Fruit fly (Drosophila melanogaster) whole organism, wandering third instar larva: ENCODE data around the gene Nhe2.

ENCODE experiments used
- CG32264 ChIP-seq: fragments of 200-800 bp; sonication (Bioruptor generic); optimal IDR thresholded peaks from 2 replicates; lab custom pipeline; 2016; ENCODE audit warnings: missing biosample characterization, missing genetic modification characterization
- CG9705 ChIP-seq: fragments of 200-800 bp; sonication (Bioruptor generic); optimal IDR thresholded peaks from 2 replicates; lab custom pipeline; 2018; ENCODE audit warnings: missing biosample characterization, mild to moderate bottlenecking, missing genetic modification characterization
- CrebA ChIP-seq: fragments of 200-800 bp; sonication (Bioruptor generic); optimal IDR thresholded peaks from 2 replicates; lab custom pipeline; 2016; ENCODE audit warnings: missing biosample characterization, mild to moderate bottlenecking, missing genetic modification characterization, borderline replicate concordance
- Dif ChIP-seq: fragments of 200-275, 200-300 bp; sonication (Bioruptor generic); optimal IDR thresholded peaks from 2 replicates; lab custom pipeline; 2018; ENCODE audit warnings: missing biosample characterization, missing genetic modification characterization; ENCODE audit not compliant: partially characterized antibody
- GATAd ChIP-seq: sonication (Bioruptor generic); optimal IDR thresholded peaks from 2 replicates; lab custom pipeline; 2016; ENCODE audit warnings: missing biosample characterization, missing genetic modification characterization
- HLH106 ChIP-seq: fragments of 200-800 bp; optimal IDR thresholded peaks from 3 replicates; lab custom pipeline; 2019; ENCODE audit warnings: missing biosample characterization, mild to moderate bottlenecking, missing genetic modification characterization, moderate library complexity
- Hnf4 ChIP-seq: fragments of 200-800 bp; sonication (Bioruptor generic); optimal IDR thresholded peaks from 2 replicates; lab custom pipeline; 2016; ENCODE audit warnings: missing biosample characterization, mild to moderate bottlenecking, missing genetic modification characterization
- Hr78 ChIP-seq: fragments of >200 bp; optimal IDR thresholded peaks from 2 replicates; lab custom pipeline; 2017; ENCODE audit warnings: missing biosample characterization, missing genetic modification characterization
- Hr83 ChIP-seq: fragments of 200-300 bp; sonication (Bioruptor generic); optimal IDR thresholded peaks from 2 replicates; lab custom pipeline; 2016; ENCODE audit warnings: missing biosample characterization, mild to moderate bottlenecking, missing genetic modification characterization, moderate library complexity; ENCODE audit not compliant: poor library complexity, severe bottlenecking
- Jra ChIP-seq: sonication (Bioruptor generic); optimal IDR thresholded peaks from 2 replicates; lab custom pipeline; 2016; ENCODE audit warnings: missing biosample characterization, missing genetic modification characterization
- Mio ChIP-seq: sonication (Bioruptor generic); optimal IDR thresholded peaks from 2 replicates; lab custom pipeline; 2016; ENCODE audit warnings: missing biosample characterization, missing genetic modification characterization
- Myc ChIP-seq: fragments of >200 bp; optimal IDR thresholded peaks from 2 replicates; lab custom pipeline; 2017
- N ChIP-seq: fragments of >200 bp; optimal IDR thresholded peaks from 2 replicates; lab custom pipeline; 2018; ENCODE audit warnings: missing biosample characterization, missing external identifiers, missing genetic modification characterization
- OdsH ChIP-seq: fragments of 200-800 bp; sonication (Bioruptor generic); optimal IDR thresholded peaks from 2 replicates; lab custom pipeline; 2016; ENCODE audit warnings: missing biosample characterization, mild to moderate bottlenecking, missing genetic modification characterization
- Rel ChIP-seq, 2 experiments: fragments of 200-800 bp; sonication (Bioruptor generic) in 1 of 2; optimal IDR thresholded peaks; 2 replicates in 1 of 2; 3 replicates in 1 of 2; lab custom pipeline; 2016 to 2019; ENCODE audit warnings: mild to moderate bottlenecking in 2 of 2, missing biosample characterization in 2 of 2, missing genetic modification characterization in 2 of 2, moderate library complexity in 1 of 2
- Sp1 ChIP-seq: fragments of 200-800 bp; sonication (Bioruptor generic); optimal IDR thresholded peaks from 3 replicates; lab custom pipeline; 2019; ENCODE audit warnings: missing biosample characterization, mild to moderate bottlenecking, missing genetic modification characterization, moderate library complexity
- Vsx2 ChIP-seq: fragments of 200-300, 225-300 bp; sonication (Bioruptor generic); optimal IDR thresholded peaks from 2 replicates; lab custom pipeline; 2018; ENCODE audit warnings: missing biosample characterization, missing genetic modification characterization; ENCODE audit not compliant: partially characterized antibody
- br ChIP-seq: fragments of 200-800 bp; sonication (Bioruptor generic); optimal IDR thresholded peaks from 2 replicates; lab custom pipeline; 2016; ENCODE audit warnings: missing biosample characterization, missing genetic modification characterization
- brk ChIP-seq: fragments of 200-800 bp; sonication (Bioruptor generic); optimal IDR thresholded peaks from 2 replicates; lab custom pipeline; 2016; ENCODE audit warnings: missing biosample characterization, mild to moderate bottlenecking, missing genetic modification characterization
- dl ChIP-seq, 2 experiments: fragments of 175-275, 200-275 bp in 1 of 2; fragments of 200-275 bp in 1 of 2; sonication (Bioruptor generic); optimal IDR thresholded peaks; lab custom pipeline; 2018; ENCODE audit warnings: mild to moderate bottlenecking in 2 of 2, missing biosample characterization in 2 of 2, missing genetic modification characterization in 2 of 2, moderate library complexity in 2 of 2; ENCODE audit not compliant: partially characterized antibody in 2 of 2, insufficient read depth in 1 of 2
- dmrt93B ChIP-seq: fragments of 200-800 bp; sonication (Bioruptor generic); optimal IDR thresholded peaks from 2 replicates; lab custom pipeline; 2018; ENCODE audit warnings: missing biosample characterization, mild to moderate bottlenecking, missing genetic modification characterization
- dsf ChIP-seq: sonication (Bioruptor generic); optimal IDR thresholded peaks from 2 replicates; lab custom pipeline; 2016; ENCODE audit warnings: missing biosample characterization, missing genetic modification characterization, borderline replicate concordance
- ey ChIP-seq: fragments of 200-800 bp; sonication (Bioruptor generic); optimal IDR thresholded peaks from 2 replicates; lab custom pipeline; 2016; ENCODE audit warnings: missing biosample characterization, missing genetic modification characterization
- foxo ChIP-seq, 2 experiments: fragments of 200-800 bp; sonication (Bioruptor generic); optimal IDR thresholded peaks; 2 replicates in 1 of 2; 3 replicates in 1 of 2; lab custom pipeline; 2016 to 2017; ENCODE audit warnings: missing biosample characterization in 2 of 2, missing genetic modification characterization in 2 of 2
- fru ChIP-seq: fragments of 200-800 bp; sonication (Bioruptor generic); optimal IDR thresholded peaks from 3 replicates; lab custom pipeline; 2016; ENCODE audit warnings: missing biosample characterization, mild to moderate bottlenecking, missing genetic modification characterization
- h ChIP-seq: fragments of 200-800 bp; sonication (Bioruptor generic); optimal IDR thresholded peaks from 3 replicates; lab custom pipeline; 2016; ENCODE audit warnings: missing biosample characterization, mild to moderate bottlenecking, missing genetic modification characterization
- jim ChIP-seq: fragments of 175-275, 200-325 bp; sonication (Bioruptor generic); optimal IDR thresholded peaks from 2 replicates; lab custom pipeline; 2016; ENCODE audit warnings: missing biosample characterization, mild to moderate bottlenecking, missing genetic modification characterization
- pan ChIP-seq: fragments of >200 bp; optimal IDR thresholded peaks from 2 replicates; lab custom pipeline; 2017
- psq ChIP-seq: fragments of 200-800 bp; sonication (Bioruptor generic); optimal IDR thresholded peaks from 3 replicates; lab custom pipeline; 2017; ENCODE audit warnings: missing biosample characterization, mild to moderate bottlenecking, missing genetic modification characterization, moderate library complexity
- rgr ChIP-seq: fragments of 200-800 bp; sonication (Bioruptor generic); optimal IDR thresholded peaks from 3 replicates; lab custom pipeline; 2016; ENCODE audit warnings: missing biosample characterization, mild to moderate bottlenecking, missing genetic modification characterization
- sage ChIP-seq: fragments of 200-800 bp; sonication (Bioruptor generic); optimal IDR thresholded peaks from 2 replicates; lab custom pipeline; 2016; ENCODE audit warnings: missing biosample characterization, mild to moderate bottlenecking, missing genetic modification characterization
- sv ChIP-seq: fragments of 200-800 bp; sonication (Bioruptor generic); optimal IDR thresholded peaks from 3 replicates; lab custom pipeline; 2016; ENCODE audit warnings: missing biosample characterization, missing genetic modification characterization
- tai ChIP-seq: sonication (Bioruptor generic); optimal IDR thresholded peaks from 2 replicates; lab custom pipeline; 2016; ENCODE audit warnings: missing biosample characterization, missing genetic modification characterization
- usp ChIP-seq: fragments of >200 bp; optimal IDR thresholded peaks from 2 replicates; lab custom pipeline; 2017; ENCODE audit warnings: missing biosample characterization, missing genetic modification characterization
- woc ChIP-seq: sonication (Bioruptor generic); optimal IDR thresholded peaks from 2 replicates; lab custom pipeline; 2016; ENCODE audit warnings: missing biosample characterization, mild to moderate bottlenecking, missing genetic modification characterization

The Nhe2 gene

dm6 chr2L:21162875-21163274 lies 58.5 kb downstream of the Nhe2 start, which contains the start of gene Nbr:
Nbr (minus strand) TSS chr2L:21163083.
- TF ChIP-seq Dif (GFP tag; lab: Kevin White, UChicago) (peak; percentile 58), sage (GFP tag; lab: Kevin White, UChicago) (no peak), rgr (GFP tag; lab: Kevin White, UChicago) (peak; percentile 35), Rel (GFP tag; optimal IDR thresholded peaks at IDR 0.05; lab: Kevin White, UChicago) (no peak), Rel (tag; optimal IDR thresholded peaks at IDR 0.05; lab: Kevin White, UChicago) (peak; percentile 13), Hr83 (GFP tag; lab: Kevin White, UChicago) (peak; percentile 49)
- TF ChIP-seq, all 38 proteins: peak for 4

- peak; percentile 52 for TF ChIP-seq woc (GFP tag; lab: Kevin White, UChicago)
- no peak for TF ChIP-seq usp (GFP tag; lab: Kevin White, UChicago)
- no peak for TF ChIP-seq Rel (GFP tag; optimal IDR thresholded peaks at IDR 0.05; lab: Kevin White, UChicago)
- TF ChIP-seq Rel (tag; optimal IDR thresholded peaks at IDR 0.05; lab: Kevin White, UChicago): peak; percentile 81
- TF ChIP-seq dl (GFP tag; optimal IDR thresholded peaks at IDR 0.05; lab: Kevin White, UChicago; ENCODE audit: insufficient read depth in 1 of 2, partially characterized antibody in 2 of 2): no peak
- no peak for TF ChIP-seq Hr78 (GFP tag; lab: Kevin White, UChicago)
- TF ChIP-seq sage (GFP tag; lab: Kevin White, UChicago): no peak
- TF ChIP-seq h (GFP tag; lab: Kevin White, UChicago): peak; percentile 61
- TF ChIP-seq HLH106 (tag; lab: Kevin White, UChicago): peak; percentile 59
- peak; percentile 44 for TF ChIP-seq psq (GFP tag; lab: Kevin White, UChicago)
- peak; percentile 15 for TF ChIP-seq OdsH (GFP tag; lab: Kevin White, UChicago)
- peak; percentile 44 for TF ChIP-seq dmrt93B (GFP tag; lab: Kevin White, UChicago)
- peak; percentile 35 for TF ChIP-seq Hr83 (GFP tag; lab: Kevin White, UChicago)
- no peak for TF ChIP-seq brk (GFP tag; lab: Kevin White, UChicago)
- TF ChIP-seq CG32264 (GFP tag; lab: Kevin White, UChicago): no peak
- TF ChIP-seq sv: peak; percentile 7
- peak; percentile 43 for TF ChIP-seq rgr (GFP tag; lab: Kevin White, UChicago)
- TF ChIP-seq ey: peak; percentile 46
- TF ChIP-seq fru (GFP tag; lab: Kevin White, UChicago): peak; percentile 45
- TF ChIP-seq CrebA (GFP tag; lab: Kevin White, UChicago): no peak
- no peak for TF ChIP-seq br
- TF ChIP-seq Hnf4 (GFP tag; lab: Kevin White, UChicago): peak; percentile 21
- TF ChIP-seq Jra (GFP tag; lab: Kevin White, UChicago): no peak
- no peak for TF ChIP-seq CG9705
- TF ChIP-seq Vsx2: no peak
- no peak for TF ChIP-seq pan
- TF ChIP-seq dsf (GFP tag; lab: Kevin White, UChicago): no peak
- TF ChIP-seq Sp1 (GFP tag; lab: Kevin White, UChicago): peak; percentile 26
- no peak for TF ChIP-seq Mio (GFP tag; lab: Kevin White, UChicago)
- no peak for TF ChIP-seq GATAd (GFP tag; lab: Kevin White, UChicago)
- peak in 1 of 2 experiments; percentile 73 for TF ChIP-seq foxo (GFP tag; optimal IDR thresholded peaks at IDR 0.05; lab: Kevin White, UChicago)
- no peak for TF ChIP-seq N (GFP tag; lab: Kevin White, UChicago)
- no peak for TF ChIP-seq Dif (GFP tag; lab: Kevin White, UChicago)
- peak; percentile 78 for TF ChIP-seq Myc (lab: Kevin White, UChicago)
- TF ChIP-seq tai: no peak
- TF ChIP-seq jim (GFP tag; lab: Kevin White, UChicago): peak; percentile 67
These were observed 59.0 kb downstream of the Nhe2 start, which contains the start of gene Noc2 for dm6 chr2L:21163311-21163842. Noc2 (plus strand) TSS chr2L:21163641.

DNA sequence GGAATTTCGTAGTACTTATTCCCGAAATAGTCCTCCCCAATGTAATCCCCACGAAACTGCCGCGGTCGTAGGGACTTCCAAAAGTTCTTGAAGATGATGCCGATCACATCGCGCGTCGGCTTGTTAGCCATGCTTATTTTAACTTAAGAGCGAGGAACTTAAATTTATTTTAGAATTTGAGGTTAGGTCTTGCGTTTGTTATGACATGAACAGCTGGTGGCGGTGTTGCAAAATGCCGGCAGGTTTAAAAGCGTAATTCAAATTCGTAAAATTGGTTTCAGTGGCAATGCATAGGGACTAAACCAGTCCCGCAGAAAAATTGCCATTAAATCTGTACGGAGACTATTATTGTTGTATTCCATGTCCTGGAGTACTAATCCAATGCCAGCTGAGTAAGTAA lies 62.1 kb downstream of the Nhe2 start:
- TF ChIP-seq Hnf4 (GFP tag; lab: Kevin White, UChicago) (peak; percentile 12), woc (GFP tag; lab: Kevin White, UChicago) (peak; percentile 4), h (GFP tag; lab: Kevin White, UChicago) (peak; percentile 36), Rel (GFP tag; optimal IDR thresholded peaks at IDR 0.05; lab: Kevin White, UChicago) (no peak), Rel (tag; optimal IDR thresholded peaks at IDR 0.05; lab: Kevin White, UChicago) (peak; percentile 39), GATAd (GFP tag; lab: Kevin White, UChicago) (no peak), Myc (lab: Kevin White, UChicago) (peak; percentile 6), rgr (GFP tag; lab: Kevin White, UChicago) (peak; percentile 1), HLH106 (tag; lab: Kevin White, UChicago) (peak; percentile 11), jim (GFP tag; lab: Kevin White, UChicago) (no peak), foxo (GFP tag; optimal IDR thresholded peaks at IDR 0.05; lab: Kevin White, UChicago) (no peak)
- TF ChIP-seq, all 38 proteins: peak for 7
